Worm (Caenorhabditis elegans): ENCODE results near the gene grl-19.

Gene grl-19

DNA sequence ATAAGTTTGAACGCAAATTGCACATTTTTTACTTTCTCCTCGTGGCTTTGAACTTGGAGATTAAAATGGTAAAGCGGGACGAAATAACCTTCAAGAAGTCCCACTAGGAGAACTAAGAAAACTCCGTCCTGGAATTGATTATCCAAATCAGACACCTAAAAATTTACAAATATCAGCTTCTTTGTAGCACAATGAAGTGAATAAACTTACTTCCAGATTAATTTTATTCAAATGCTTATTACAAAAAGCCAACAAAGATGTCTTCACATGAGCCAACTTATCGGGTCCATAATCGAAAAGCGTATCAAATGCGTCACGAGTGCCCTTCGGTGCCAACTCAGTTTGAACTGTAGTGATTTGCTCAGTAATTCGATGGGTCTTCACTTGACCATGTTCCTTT lies 10.1 kb upstream of the grl-19 start:
- TF ChIP-seq nhr-77 (tag; optimal IDR thresholded peaks at IDR 0.05) (no peak), mep-1 (tag; optimal IDR thresholded peaks at IDR 0.05) (no peak), Y116A8C.19 (tag; optimal IDR thresholded peaks at IDR 0.05; ENCODE audit: borderline replicate concordance) (no peak), mef-2 (tag; optimal IDR thresholded peaks at IDR 0.05) (no peak), nhr-90 (tag; optimal IDR thresholded peaks at IDR 0.05; ENCODE audit: poor library complexity) (no peak), efl-1 (optimal IDR thresholded peaks at IDR 0.05) (no peak), efl-1 (GFP tag; optimal IDR thresholded peaks at IDR 0.05 in 1 of 2) (peak in 1 of 2 experiments; percentile 91), mdl-1 (tag; optimal IDR thresholded peaks at IDR 0.05) (no peak)

DNA sequence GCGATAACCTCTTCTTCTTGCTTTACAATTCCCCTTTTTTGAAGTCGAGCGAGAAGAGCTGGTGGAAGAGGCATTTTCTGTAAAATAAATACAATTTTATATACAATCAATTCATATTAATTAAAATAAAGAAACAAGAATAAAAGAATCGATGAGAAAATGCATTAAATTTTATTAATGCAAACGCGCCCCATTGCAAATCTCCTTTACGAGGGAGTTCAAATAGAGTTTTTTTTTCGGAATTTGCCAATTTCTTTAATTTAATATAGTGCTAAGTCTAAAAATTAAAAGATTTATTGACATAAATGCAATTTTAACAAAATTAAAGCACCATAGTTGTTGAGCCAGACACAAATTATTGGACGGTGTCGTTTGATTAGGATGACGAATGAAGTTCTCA lies 9.3 kb upstream of the grl-19 start, which contains the start of gene pqbp-1.1:
pqbp-1.1 (minus strand) TSS at position 77 of the 400 bp plus-strand sequence.
- TF ChIP-seq alr-1 (tag; optimal IDR thresholded peaks at IDR 0.05; ENCODE audit: borderline replicate concordance) (no peak), nhr-237 (tag; optimal IDR thresholded peaks at IDR 0.05) (peak; percentile 23), nhr-11 (tag; optimal IDR thresholded peaks at IDR 0.05) (no peak), fos-1 (tag; optimal IDR thresholded peaks at IDR 0.05) (peak; percentile 42), ceh-82 (tag; optimal IDR thresholded peaks at IDR 0.05) (peak; percentile 15 to 58 (median 29)), C16A3.4 (tag; optimal IDR thresholded peaks at IDR 0.05) (peak; percentile 58), nhr-85 (tag) (peak; percentile 50), lin-14 (GFP tag; optimal IDR thresholded peaks at IDR 0.05) (peak; percentile 71), tbx-2 (tag; optimal IDR thresholded peaks at IDR 0.05) (peak; percentile 59), unc-30 (tag; optimal IDR thresholded peaks at IDR 0.05) (no peak), isw-1 (GFP tag; IDR thresholded peaks at IDR 0.05) (peak; percentile 58), ets-5 (GFP tag; IDR thresholded peaks at IDR 0.05) (no peak), mep-1 (tag; optimal IDR thresholded peaks at IDR 0.05) (peak; percentile 66), dsc-1 (tag; optimal IDR thresholded peaks at IDR 0.05) (peak; percentile 51), nhr-20 (tag; optimal IDR thresholded peaks at IDR 0.05) (peak; percentile 58), rnt-1 (tag; optimal IDR thresholded peaks at IDR 0.05) (peak; percentile 18), blmp-1 (tag; optimal IDR thresholded peaks at IDR 0.05) (peak; percentile 55), nhr-84 (tag; optimal IDR thresholded peaks at IDR 0.05) (no peak), pag-3 (tag; optimal IDR thresholded peaks at IDR 0.05; ENCODE audit: borderline replicate concordance, insufficient read depth) (no peak), zag-1 (tag; optimal IDR thresholded peaks at IDR 0.05) (no peak), F16B12.6 (tag; optimal IDR thresholded peaks at IDR 0.05) (peak; percentile 4), lsy-2 (tag; optimal IDR thresholded peaks at IDR 0.05) (peak; percentile 76 to 82), jun-1 (tag; optimal IDR thresholded peaks at IDR 0.05) (peak; percentile 3), unc-98 (GFP tag; IDR thresholded peaks at IDR 0.05) (no peak), skn-1 (tag; optimal IDR thresholded peaks at IDR 0.05) (peak; percentile 41), elt-2 (tag; optimal IDR thresholded peaks at IDR 0.05) (no peak), lin-35 (GFP tag; optimal IDR thresholded peaks at IDR 0.05) (peak; percentile 95 to 97), nhr-76 (tag; optimal IDR thresholded peaks at IDR 0.05) (no peak), nhr-71 (tag; optimal IDR thresholded peaks at IDR 0.05) (peak; percentile 75), pax-3 (tag; optimal IDR thresholded peaks at IDR 0.05) (no peak), xbp-1 (tag; optimal IDR thresholded peaks at IDR 0.05) (peak; percentile 64), sptf-1 (tag; optimal IDR thresholded peaks at IDR 0.05) (no peak), aly-2 (tag; optimal IDR thresholded peaks at IDR 0.05) (peak; percentile 58), swsn-7 (tag; optimal IDR thresholded peaks at IDR 0.05) (peak; percentile 55), unc-130 (tag; optimal IDR thresholded peaks at IDR 0.05) (no peak), efl-1 (optimal IDR thresholded peaks at IDR 0.05) (peak; percentile 69 to 94), efl-1 (GFP tag; optimal IDR thresholded peaks at IDR 0.05 in 1 of 2) (peak; percentile 95 to 99), fkh-10 (GFP tag; optimal IDR thresholded peaks at IDR 0.05) (peak; percentile 42), C04F5.9 (tag; optimal IDR thresholded peaks at IDR 0.05) (peak; percentile 39), ces-1 (GFP tag; optimal IDR thresholded peaks at IDR 0.05) (peak; percentile 18), snu-23 (GFP tag; optimal IDR thresholded peaks at IDR 0.05) (peak; percentile 67), elt-3 (tag; optimal IDR thresholded peaks at IDR 0.05) (peak in 1 of 6 experiments; percentile 24), irx-1 (tag; optimal IDR thresholded peaks at IDR 0.05) (peak; percentile 32), dpl-1 (GFP tag; optimal IDR thresholded peaks at IDR 0.05) (peak; percentile 89 to 95 (median 92)), nhr-90 (tag; optimal IDR thresholded peaks at IDR 0.05; ENCODE audit: poor library complexity) (peak; percentile 59), ama-1 (optimal IDR thresholded peaks at IDR 0.05) (no peak), hlh-4 (tag; optimal IDR thresholded peaks at IDR 0.05) (no peak), nhr-47 (tag; optimal IDR thresholded peaks at IDR 0.05) (peak; percentile 77)
